Fruit fly (Drosophila melanogaster): ENCODE results near the gene ftz-f1.

- TF ChIP-seq h (optimal IDR thresholded peaks at IDR 0.05) (no peak), insv (optimal IDR thresholded peaks at IDR 0.05) (no peak)
Observed at dm6 chr3L:18832708-18833107, 31.6 kb upstream of the ftz-f1 start.
